Worm (Caenorhabditis elegans): Measurements from ENCODE around the gene smg-4.

DNA sequence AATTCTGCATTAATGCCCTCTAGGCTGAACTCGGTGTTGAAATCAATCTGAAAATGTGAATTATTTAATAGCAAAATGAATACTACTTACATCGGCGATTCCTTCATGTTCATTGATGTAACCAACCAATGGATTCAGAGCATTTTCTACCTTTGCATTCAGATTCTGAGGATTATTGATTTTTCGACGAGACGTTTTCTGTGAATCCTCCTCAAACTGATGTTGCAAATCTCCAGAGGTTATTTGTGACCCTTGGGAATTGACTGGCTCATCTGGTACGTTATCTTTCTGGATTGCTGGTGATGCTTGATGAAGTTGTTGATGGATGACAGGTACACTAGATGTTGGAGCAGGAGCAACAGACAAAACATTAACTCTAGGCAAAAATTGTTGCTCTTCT lies 4.5 kb upstream of the smg-4 start:
- TF ChIP-seq ceh-9 (tag; optimal IDR thresholded peaks at IDR 0.05) (no peak), unc-39 (tag; optimal IDR thresholded peaks at IDR 0.05) (no peak), ceh-82 (tag; optimal IDR thresholded peaks at IDR 0.05) (no peak), egl-27 (tag; optimal IDR thresholded peaks at IDR 0.05) (no peak)

Measured in whole organism, L3 larva.